Worm (Caenorhabditis elegans) whole organism, L3 larva: Measurements from ENCODE around the gene srh-183.

Experiments
- R02D3.7 ChIP-seq: fragments of 150-350 bp; optimal IDR thresholded peaks from 2 replicates; lab custom pipeline; 2014; ENCODE audit warnings: missing biosample characterization, missing genetic modification characterization
- ama-1 ChIP-seq: fragments of 150-350 bp; optimal IDR thresholded peaks from 2 replicates; lab custom pipeline; 2018
- ceh-16 ChIP-seq: sonication (generic microtip); optimal IDR thresholded peaks from 2 replicates; lab custom pipeline; 2017; ENCODE audit warnings: missing biosample characterization, missing genetic modification characterization
- ceh-82 ChIP-seq: fragments of 150-350 bp; optimal IDR thresholded peaks from 2 replicates; lab custom pipeline; 2014; ENCODE audit warnings: missing biosample characterization, missing genetic modification characterization
- mml-1 ChIP-seq: fragments of 150-350 bp; sonication (generic microtip); optimal IDR thresholded peaks from 3 replicates; lab custom pipeline; 2014; ENCODE audit warnings: missing biosample characterization, missing genetic modification characterization
- nhr-12 ChIP-seq: fragments of 150-350 bp; optimal IDR thresholded peaks from 2 replicates; lab custom pipeline; 2014; ENCODE audit warnings: missing biosample characterization, missing genetic modification characterization
- nhr-237 ChIP-seq: fragments of 150-350 bp; optimal IDR thresholded peaks from 2 replicates; lab custom pipeline; 2014; ENCODE audit warnings: missing biosample characterization, missing genetic modification characterization
- pha-4 ChIP-seq: fragments of 150-350 bp; optimal IDR thresholded peaks from 2 replicates; lab custom pipeline; 2014; ENCODE audit warnings: missing biosample characterization, missing genetic modification reagents, missing genetic modification characterization
- pqm-1 ChIP-seq: fragments of 150-350 bp; optimal IDR thresholded peaks from 2 replicates; lab custom pipeline; 2017; ENCODE audit warnings: missing biosample characterization, missing genetic modification characterization, inconsistent platforms
- snpc-4 ChIP-seq: fragments of 150-350 bp; optimal IDR thresholded peaks from 2 replicates; lab custom pipeline; 2014; ENCODE audit warnings: missing biosample characterization, missing genetic modification characterization

ce11 chrV:19954491-19954890 is 23.6 kb downstream of the srh-183 start:
- TF ChIP-seq ceh-82 (tag; lab: Kevin White, UChicago) (no peak), R02D3.7 (tag; lab: Kevin White, UChicago) (no peak), ama-1 (no peak), pqm-1 (tag; lab: Kevin White, UChicago) (no peak), snpc-4 (tag; lab: Kevin White, UChicago) (no peak), ceh-16 (tag; lab: Kevin White, UChicago) (no peak), nhr-237 (tag; lab: Kevin White, UChicago) (no peak), mml-1 (tag; lab: Kevin White, UChicago) (no peak), pha-4 (tag; lab: Kevin White, UChicago) (no peak), nhr-12 (tag; lab: Kevin White, UChicago) (no peak)
